Worm (Caenorhabditis elegans) whole organism, mixed stage, embryonic: ENCODE measurements around the gene C06A1.3.

Source experiments
- ceh-43 ChIP-seq: fragments of 200-800 bp; sonication (Bioruptor generic); optimal IDR thresholded peaks from 2 replicates; lab custom pipeline; 2018; ENCODE audit warnings: mild to moderate bottlenecking, missing genetic modification characterization, moderate library complexity, missing compliant biosample characterization
- cnd-1 ChIP-seq: fragments of 200-800 bp; sonication (Bioruptor generic); optimal IDR thresholded peaks from 2 replicates; lab custom pipeline; 2018; ENCODE audit warnings: mild to moderate bottlenecking, missing genetic modification characterization, missing compliant biosample characterization
- elt-1 ChIP-seq: sonication (generic microtip); optimal IDR thresholded peaks from 2 replicates; lab custom pipeline; 2017; ENCODE audit warnings: missing genetic modification characterization, mild to moderate bottlenecking, missing compliant biosample characterization, antibody characterized with exemption, moderate library complexity, borderline replicate concordance; ENCODE audit not compliant: insufficient read depth
- nhr-237 ChIP-seq: fragments of 150-350 bp; optimal IDR thresholded peaks from 2 replicates; lab custom pipeline; 2014; ENCODE audit warnings: missing biosample characterization, missing genetic modification characterization
- nhr-28 ChIP-seq: fragments of 150-350 bp; optimal IDR thresholded peaks from 2 replicates; lab custom pipeline; 2014; ENCODE audit warnings: missing biosample characterization, missing genetic modification characterization
- nhr-76 ChIP-seq: sonication (generic microtip); optimal IDR thresholded peaks from 2 replicates; lab custom pipeline; 2017; ENCODE audit warnings: missing biosample characterization, missing genetic modification characterization
- pha-4 ChIP-seq: fragments of 150-350 bp; optimal IDR thresholded peaks from 2 replicates; lab custom pipeline; 2018; ENCODE audit warnings: missing biosample characterization, missing genetic modification reagents, missing genetic modification characterization
- snpc-4 ChIP-seq: fragments of 150-350 bp; optimal IDR thresholded peaks from 2 replicates; lab custom pipeline; 2014; ENCODE audit warnings: missing biosample characterization, missing genetic modification characterization
- tbx-8 ChIP-seq: fragments of 200-800 bp; sonication (Bioruptor generic); optimal IDR thresholded peaks from 2 replicates; lab custom pipeline; 2018; ENCODE audit warnings: mild to moderate bottlenecking, missing genetic modification characterization, moderate library complexity, missing compliant biosample characterization
- unc-62 ChIP-seq: fragments of 150-350 bp; optimal IDR thresholded peaks from 2 replicates; lab custom pipeline; 2014; ENCODE audit warnings: missing biosample characterization, missing genetic modification reagents, missing genetic modification characterization

ce11 chrII:10612743-10613142 is 40.7 kb downstream of the C06A1.3 start, which contains the start of gene C14A4.12:
- TF ChIP-seq nhr-237 (tag; lab: Kevin White, UChicago) (no peak), cnd-1 (tag; lab: Kevin White, UChicago) (no peak), ceh-43 (GFP tag; lab: Kevin White, UChicago) (no peak), nhr-28 (tag; lab: Kevin White, UChicago) (no peak), snpc-4 (tag; lab: Kevin White, UChicago) (no peak), elt-1 (tag; lab: Kevin White, UChicago) (no peak), unc-62 (no peak), tbx-8 (no peak), pha-4 (peak; percentile 14), nhr-76 (tag; lab: Kevin White, UChicago) (no peak)
